Worm (Caenorhabditis elegans): ENCODE data around the gene nhr-233.

DNA sequence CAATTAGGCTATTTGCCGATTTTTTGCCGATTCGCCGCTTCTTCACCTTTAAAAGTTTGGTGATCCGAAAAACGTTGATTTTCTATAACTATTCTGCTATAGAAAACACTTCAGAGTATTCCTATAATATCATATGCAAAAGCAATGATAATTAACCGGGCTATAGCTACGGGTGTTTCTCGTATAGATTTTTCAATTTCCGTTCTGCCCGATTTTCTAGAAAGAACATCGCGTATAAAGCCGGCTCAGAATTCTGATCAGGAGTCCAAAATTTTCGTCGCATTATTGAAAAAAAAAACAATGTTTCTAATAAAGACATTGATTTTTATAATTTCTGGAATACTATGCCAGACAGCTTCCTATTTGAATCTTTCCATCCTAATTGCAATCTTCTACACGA, 19.9 kb downstream of the nhr-233 start, which contains the start of gene srbc-65:
- TF ChIP-seq nhr-11 (tag; optimal IDR thresholded peaks at IDR 0.05): no peak
- TF ChIP-seq nhr-77 (tag; optimal IDR thresholded peaks at IDR 0.05): no peak

All from whole organism, L2 larva.